Worm (Caenorhabditis elegans) whole organism, young adult: ENCODE results near the gene tbc-11.

Experiments used
- C06A6.2 ChIP-seq: fragments of 200-800 bp; sonication (Bioruptor generic); conservative IDR thresholded peaks from 2 replicates; pipeline ENCODE4 v1.3.6; 2022; ENCODE audit warnings: missing genetic modification characterization, missing compliant biosample characterization
- C17E4.6 ChIP-seq: fragments of 200-800 bp; sonication (Bioruptor generic); IDR thresholded peaks from 2 replicates; pipeline ENCODE4 v1.3.6; 2022; ENCODE audit warnings: missing genetic modification reagents, missing genetic modification characterization, missing compliant biosample characterization
- D2030.7 ChIP-seq: fragments of 200-800 bp; sonication (Bioruptor generic); IDR thresholded peaks from 2 replicates; pipeline ENCODE4 v1.3.6; 2022; ENCODE audit warnings: missing genetic modification reagents, missing genetic modification characterization, missing compliant biosample characterization
- F33H1.4 ChIP-seq: fragments of 200-800 bp; sonication (Bioruptor generic); IDR thresholded peaks from 2 replicates; pipeline ENCODE4 v1.3.6; 2022; ENCODE audit warnings: missing genetic modification reagents, missing genetic modification characterization, missing compliant biosample characterization
- F39B2.1 ChIP-seq: fragments of 200-800 bp; sonication (Bioruptor generic); IDR thresholded peaks from 2 replicates; pipeline ENCODE4 v1.3.6; 2022; ENCODE audit warnings: missing genetic modification reagents, missing genetic modification characterization, missing compliant biosample characterization
- F57C9.4 ChIP-seq: sonication (generic microtip); optimal IDR thresholded peaks from 2 replicates; lab custom pipeline; 2017; ENCODE audit warnings: mild to moderate bottlenecking, missing genetic modification characterization, missing compliant biosample characterization
- Y53F4B.3 ChIP-seq: fragments of 200-800 bp; sonication (Bioruptor generic); IDR thresholded peaks from 2 replicates; pipeline ENCODE4 v1.3.6; 2022; ENCODE audit warnings: missing genetic modification reagents, missing genetic modification characterization, missing compliant biosample characterization
- Y56A3A.18 ChIP-seq: fragments of 200-800 bp; sonication (Bioruptor generic); IDR thresholded peaks from 2 replicates; pipeline ENCODE4 v1.3.6; 2022; ENCODE audit warnings: missing genetic modification reagents, missing genetic modification characterization, missing compliant biosample characterization
- Y95B8A.8 ChIP-seq: fragments of 200-800 bp; sonication (Bioruptor generic); IDR thresholded peaks from 2 replicates; pipeline ENCODE4 v1.3.6; 2022; ENCODE audit warnings: missing genetic modification reagents, missing genetic modification characterization, missing compliant biosample characterization
- aptf-2 ChIP-seq: fragments of 200-800 bp; sonication (Bioruptor generic); conservative IDR thresholded peaks from 2 replicates; pipeline ENCODE4 v1.3.6; 2022; ENCODE audit warnings: missing genetic modification reagents, missing genetic modification characterization, missing compliant biosample characterization
- attf-6 ChIP-seq: fragments of 200-800 bp; sonication (Bioruptor generic); IDR thresholded peaks from 2 replicates; pipeline ENCODE4 v1.3.6; 2022; ENCODE audit warnings: missing genetic modification reagents, missing genetic modification characterization, missing compliant biosample characterization
- cebp-1 ChIP-seq, 2 experiments: fragments of 200-800 bp in 1 of 2; sonication (Bioruptor generic) in 1 of 2; sonication (generic microtip) in 1 of 2; IDR thresholded peaks in 1 of 2; optimal IDR thresholded peaks in 1 of 2; 2 replicates each; pipeline versions ENCODE4 v1.3.6 to Lab custom; 2017 to 2022; ENCODE audit warnings: missing compliant biosample characterization in 2 of 2, missing genetic modification characterization in 2 of 2, mild to moderate bottlenecking in 1 of 2, missing genetic modification reagents in 1 of 2, moderate library complexity in 1 of 2
- cebp-2 ChIP-seq: fragments of 200-800 bp; sonication (Bioruptor generic); IDR thresholded peaks from 2 replicates; pipeline ENCODE4 v1.3.6; 2022; ENCODE audit warnings: missing genetic modification characterization, missing compliant biosample characterization
- ceh-58 ChIP-seq: fragments of 200-800 bp; sonication (Bioruptor generic); IDR thresholded peaks from 2 replicates; pipeline ENCODE4 v1.3.6; 2022; ENCODE audit warnings: missing genetic modification characterization, missing compliant biosample characterization
- ceh-79 ChIP-seq: sonication (generic microtip); optimal IDR thresholded peaks from 2 replicates; lab custom pipeline; 2017; ENCODE audit warnings: mild to moderate bottlenecking, missing genetic modification characterization, missing compliant biosample characterization
- dox-1 ChIP-seq: fragments of 200-800 bp; sonication (Bioruptor generic); IDR thresholded peaks from 2 replicates; pipeline ENCODE4 v1.3.6; 2022; ENCODE audit warnings: missing genetic modification reagents, missing genetic modification characterization, missing compliant biosample characterization
- efl-1 ChIP-seq: fragments of 150-350 bp; optimal IDR thresholded peaks from 2 replicates; lab custom pipeline; 2014; ENCODE audit warnings: missing biosample characterization, missing genetic modification reagents, missing genetic modification characterization
- egl-44 ChIP-seq: fragments of 200-800 bp; sonication (Bioruptor generic); IDR thresholded peaks from 2 replicates; pipeline ENCODE4 v1.3.6; 2022; ENCODE audit warnings: missing genetic modification reagents, missing genetic modification characterization, missing compliant biosample characterization
- egrh-3 ChIP-seq: fragments of 200-800 bp; sonication (Bioruptor generic); IDR thresholded peaks from 2 replicates; pipeline ENCODE4 v1.3.6; 2022; ENCODE audit warnings: missing genetic modification reagents, missing genetic modification characterization, missing compliant biosample characterization
- hmg-1.2 ChIP-seq: fragments of 200-800 bp; sonication (Bioruptor generic); IDR thresholded peaks from 2 replicates; pipeline ENCODE4 v1.3.6; 2022; ENCODE audit warnings: missing genetic modification reagents, missing genetic modification characterization, missing compliant biosample characterization
- hsf-1 ChIP-seq: fragments of 200-800 bp; sonication (Bioruptor generic); IDR thresholded peaks from 2 replicates; pipeline ENCODE4 v1.3.6; 2022; ENCODE audit warnings: missing genetic modification reagents, missing genetic modification characterization, missing compliant biosample characterization
- lag-1 ChIP-seq: fragments of 200-800 bp; sonication (Bioruptor generic); IDR thresholded peaks from 2 replicates; pipeline ENCODE4 v1.3.6; 2022; ENCODE audit warnings: missing genetic modification reagents, missing genetic modification characterization, missing compliant biosample characterization
- let-607 ChIP-seq, 2 experiments: fragments of 200-800 bp in 1 of 2; sonication (Bioruptor generic) in 1 of 2; sonication (generic microtip) in 1 of 2; optimal IDR thresholded peaks; 2 replicates each; lab custom pipeline; 2016 to 2018; ENCODE audit warnings: mild to moderate bottlenecking in 2 of 2, missing compliant biosample characterization in 2 of 2, missing genetic modification characterization in 2 of 2, moderate library complexity in 2 of 2, missing genotype in 1 of 2
- lin-35 ChIP-seq, 3 experiments: fragments of 150-350 bp in 2 of 3; sonication (generic microtip) in 1 of 3; optimal IDR thresholded peaks; 2 replicates each; lab custom pipeline; 2014 to 2018; ENCODE audit warnings: missing biosample characterization in 3 of 3, missing genetic modification characterization in 3 of 3, missing genetic modification reagents in 3 of 3
- madf-10 ChIP-seq: sonication (generic microtip); optimal IDR thresholded peaks from 2 replicates; lab custom pipeline; 2016; ENCODE audit warnings: mild to moderate bottlenecking, missing genetic modification characterization, missing compliant biosample characterization
- madf-3 ChIP-seq: fragments of 200-800 bp; sonication (Bioruptor generic); IDR thresholded peaks from 2 replicates; pipeline ENCODE4 v1.3.6; 2022; ENCODE audit warnings: missing genetic modification reagents, missing genetic modification characterization, missing compliant biosample characterization
- mes-4 ChIP-seq: sonication (generic microtip); optimal IDR thresholded peaks from 2 replicates; lab custom pipeline; 2016; ENCODE audit warnings: missing genotype, missing genetic modification characterization, missing compliant biosample characterization
- nfyb-1 ChIP-seq: fragments of 200-800 bp; sonication (Bioruptor generic); IDR thresholded peaks from 2 replicates; pipeline ENCODE4 v1.3.6; 2022; ENCODE audit warnings: missing genetic modification reagents, missing genetic modification characterization, missing compliant biosample characterization
- nhr-80 ChIP-seq: sonication (generic microtip); optimal IDR thresholded peaks from 2 replicates; lab custom pipeline; 2016; ENCODE audit warnings: missing genetic modification characterization, missing compliant biosample characterization
- nhr-90 ChIP-seq: sonication (generic microtip); optimal IDR thresholded peaks from 2 replicates; lab custom pipeline; 2016; ENCODE audit warnings: missing genotype, mild to moderate bottlenecking, missing genetic modification characterization, missing compliant biosample characterization
- rec-8 ChIP-seq, 2 experiments: sonication (generic microtip); optimal IDR thresholded peaks; 2 replicates each; lab custom pipeline; 2016; ENCODE audit warnings: mild to moderate bottlenecking in 2 of 2, missing genetic modification characterization in 2 of 2, missing genetic modification reagents in 2 of 2, missing genotype in 2 of 2, missing biosample characterization in 1 of 2, missing compliant biosample characterization in 1 of 2, moderate library complexity in 1 of 2
- snpc-1.1 ChIP-seq: sonication (generic microtip); optimal IDR thresholded peaks from 2 replicates; lab custom pipeline; 2017; ENCODE audit warnings: missing genetic modification characterization, mild to moderate bottlenecking, missing compliant biosample characterization, antibody characterized with exemption, moderate library complexity, missing genotype, missing genetic modification reagents; ENCODE audit not compliant: insufficient read depth
- snpc-4 ChIP-seq, 5 experiments: fragments of 150-350 bp in 1 of 5; sonication (generic microtip) in 4 of 5; optimal IDR thresholded peaks; 2 replicates each; lab custom pipeline; 2014 to 2018; ENCODE audit warnings: missing genetic modification characterization in 5 of 5, missing biosample characterization in 3 of 5, antibody characterized with exemption in 2 of 5, mild to moderate bottlenecking in 2 of 5, missing compliant biosample characterization in 2 of 5, missing genotype in 2 of 5, moderate library complexity in 2 of 5, missing genetic modification reagents in 1 of 5
- zfh-2 ChIP-seq: fragments of 200-800 bp; sonication (Bioruptor generic); conservative IDR thresholded peaks from 2 replicates; pipeline ENCODE4 v1.3.6; 2022; ENCODE audit warnings: missing genetic modification reagents, missing genetic modification characterization, missing compliant biosample characterization
- ztf-28 ChIP-seq: fragments of 200-800 bp; sonication (Bioruptor generic); IDR thresholded peaks from 2 replicates; pipeline ENCODE4 v1.3.6; 2022; ENCODE audit warnings: missing genetic modification reagents, missing genetic modification characterization, missing compliant biosample characterization
- ztf-3 ChIP-seq: fragments of 200-800 bp; sonication (Bioruptor generic); optimal IDR thresholded peaks from 2 replicates; lab custom pipeline; 2018; ENCODE audit warnings: mild to moderate bottlenecking, missing genetic modification characterization, missing compliant biosample characterization

tbc-11 gene

DNA sequence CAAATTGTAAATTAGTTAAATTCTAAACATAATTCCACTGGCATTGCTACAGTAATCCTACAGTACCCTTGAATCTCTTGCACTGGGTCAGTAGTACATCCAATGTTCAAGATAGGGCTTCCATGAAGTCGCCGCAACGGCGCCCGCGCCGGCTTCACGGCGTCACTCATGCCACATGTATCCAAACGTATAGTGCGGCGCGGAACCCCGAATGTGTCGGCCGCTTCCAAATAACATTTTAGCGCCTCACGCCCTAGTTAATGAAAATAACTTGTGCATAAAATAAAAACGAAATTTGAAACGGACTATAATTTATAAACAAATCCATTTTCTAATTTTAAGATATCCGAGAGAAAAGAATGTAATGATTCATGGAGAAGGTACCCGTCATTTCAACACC lies 11.3 kb downstream of the tbc-11 start:
- TF ChIP-seq snpc-4 (GFP tag; optimal IDR thresholded peaks at IDR 0.05; lab: Kevin White, UChicago) (no peak), snpc-4 (tag; optimal IDR thresholded peaks at IDR 0.05; lab: Kevin White, UChicago) (peak in 3 of 4 experiments; percentile 56 to 93 (median 92)), hmg-1.2 (GFP tag; lab: Robert Waterston, UW) (peak; percentile 47; the same call in 1 of the 2 replicates), ceh-79 (tag; lab: Kevin White, UChicago) (no peak)

DNA sequence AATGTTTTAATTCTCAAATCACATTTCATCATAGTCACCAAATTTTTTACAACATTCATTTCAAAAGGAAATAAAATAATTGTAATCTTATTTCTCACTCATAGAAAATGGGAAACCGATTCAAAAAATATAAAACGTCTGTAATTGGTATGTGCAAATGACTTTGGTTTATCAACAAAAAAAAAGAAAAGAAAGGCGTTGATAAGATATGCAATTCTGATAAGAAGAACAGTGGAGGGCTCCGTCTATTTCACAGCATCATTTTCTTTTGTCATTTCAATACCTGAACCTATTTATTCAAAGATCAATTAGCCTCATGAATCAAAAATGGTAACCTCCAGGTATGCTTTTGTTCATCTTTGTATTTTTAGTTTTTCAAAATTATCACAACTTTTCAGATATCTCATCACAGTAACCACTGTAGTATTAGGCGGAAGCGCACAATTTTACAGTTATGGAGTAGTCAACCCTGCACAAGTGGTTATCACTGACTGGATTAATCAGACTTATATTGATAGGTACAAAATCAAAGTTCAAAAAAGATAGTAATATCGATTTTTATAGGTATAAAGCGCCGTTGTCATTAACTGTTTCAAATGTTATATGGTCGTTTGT lies 13.6 kb downstream of the tbc-11 start, which contains the start of gene F53H8.3:
TSS of gene F53H8.3 (plus strand) at position 275 of the 615 bp plus-strand sequence.
- TF ChIP-seq nhr-80 (tag; lab: Kevin White, UChicago) (peak; percentile 70), F39B2.1 (no peak), F33H1.4 (GFP tag; lab: Robert Waterston, UW) (no peak), snpc-1.1 (tag; lab: Kevin White, UChicago) (no peak)

DNA sequence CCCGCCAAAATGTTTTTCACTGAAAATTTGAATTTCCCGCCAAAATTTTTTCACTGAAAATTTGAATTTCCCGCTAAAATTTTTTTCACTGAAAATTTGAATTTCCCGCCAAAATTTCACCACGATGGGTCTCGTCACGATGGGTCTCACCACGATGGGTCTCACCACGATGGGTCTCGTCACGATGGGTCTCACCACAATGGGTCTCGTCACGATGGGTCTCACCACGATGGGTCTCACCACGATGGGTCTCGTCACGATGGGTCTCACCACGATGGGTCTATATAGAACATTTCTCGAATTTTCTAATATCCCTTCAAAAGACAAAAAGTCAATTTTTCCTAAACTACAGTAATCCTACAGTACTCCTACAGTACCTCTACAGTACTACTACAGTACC lies 18.9 kb downstream of the tbc-11 start:
- peak; percentile 83; the same call in 1 of the 2 replicates for TF ChIP-seq madf-3 (GFP tag; lab: Robert Waterston, UW)
- 0 out of 2 replicates have a peak, but pooled peaks have one; percentile 48 for TF ChIP-seq Y56A3A.18 (GFP tag; lab: Robert Waterston, UW)
- 0 out of 2 replicates have a peak, but pooled peaks have one; percentile 34 for TF ChIP-seq ceh-58
- TF ChIP-seq hsf-1 (GFP tag; lab: Robert Waterston, UW): peak; percentile 53; the same call in 1 of the 2 replicates
- 0 out of 2 replicates have a peak, but pooled peaks have one; percentile 8 for TF ChIP-seq D2030.7 (GFP tag; lab: Robert Waterston, UW)
- TF ChIP-seq Y95B8A.8: 0 out of 2 replicates have a peak, but pooled peaks have one; percentile 46
- peak; percentile 40; the same call in 1 of the 2 replicates for TF ChIP-seq F33H1.4 (GFP tag; lab: Robert Waterston, UW)
- peak; percentile 57; the same call in 1 of the 2 replicates for TF ChIP-seq nfyb-1 (GFP tag; lab: Robert Waterston, UW)

DNA sequence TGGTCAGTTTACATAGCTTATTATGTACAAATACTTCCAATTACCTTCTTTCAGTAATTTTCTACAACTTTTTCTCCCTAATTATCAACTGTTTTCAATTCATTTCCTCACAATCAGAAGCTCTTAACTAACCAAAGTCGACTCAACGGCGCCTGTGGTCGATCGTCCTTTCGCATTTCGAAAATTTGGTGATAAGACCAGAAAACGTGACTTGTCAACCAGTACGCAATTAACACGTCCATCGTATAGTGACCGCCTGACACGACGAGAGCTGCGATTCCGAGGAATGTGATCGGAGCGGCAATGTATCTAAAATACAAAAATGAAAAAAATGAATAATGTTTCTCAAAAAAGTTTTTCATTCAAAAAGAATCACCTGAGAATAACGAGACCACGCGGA lies 20.9 kb downstream of the tbc-11 start:
- no peak for TF ChIP-seq C17E4.6 (GFP tag; lab: Robert Waterston, UW)
- peak; percentile 88 for TF ChIP-seq nhr-80 (tag; lab: Kevin White, UChicago)
- TF ChIP-seq egl-44 (GFP tag; lab: Robert Waterston, UW): 0 out of 2 replicates have a peak, but pooled peaks have one; percentile 24
- no peak for TF ChIP-seq zfh-2
- peak; percentile 21; the same call in 1 of the 2 replicates for TF ChIP-seq cebp-1 (GFP tag; IDR thresholded peaks at IDR 0.05; lab: Robert Waterston, UW)
- peak; percentile 37 for TF ChIP-seq cebp-1 (tag; optimal IDR thresholded peaks at IDR 0.05; lab: Kevin White, UChicago)
- TF ChIP-seq let-607 (tag; optimal IDR thresholded peaks at IDR 0.05; lab: Kevin White, UChicago): peak in 1 of 2 experiments; percentile 45
- TF ChIP-seq ztf-28: no peak
- peak; percentile 52 for TF ChIP-seq dox-1
- TF ChIP-seq, all 124 proteins: peak for 5

DNA sequence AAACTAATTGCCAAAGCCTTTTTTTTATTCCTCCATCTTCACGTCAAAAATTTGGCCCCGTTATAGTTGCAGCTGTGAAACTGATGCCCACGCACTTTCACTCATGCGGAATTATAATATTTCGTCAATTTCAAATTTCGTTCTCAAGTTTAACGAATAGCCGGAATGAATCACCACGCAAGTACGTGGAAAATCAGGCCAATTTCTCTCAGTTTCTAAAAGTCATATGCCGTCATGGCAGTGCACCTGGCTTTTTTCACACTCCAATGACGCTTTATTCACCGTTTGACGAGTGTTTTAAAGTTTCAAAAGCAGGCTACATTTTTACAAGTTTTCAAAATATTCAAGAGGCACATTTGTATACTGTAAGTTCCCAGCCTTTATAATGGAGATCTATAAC lies 23.1 kb downstream of the tbc-11 start:
- TF ChIP-seq aptf-2 (GFP tag; lab: Robert Waterston, UW) (no peak), mes-4 (tag; lab: Kevin White, UChicago) (no peak), nhr-90 (tag; lab: Kevin White, UChicago) (no peak)
- TF ChIP-seq, all 124 proteins: peak for 0

DNA sequence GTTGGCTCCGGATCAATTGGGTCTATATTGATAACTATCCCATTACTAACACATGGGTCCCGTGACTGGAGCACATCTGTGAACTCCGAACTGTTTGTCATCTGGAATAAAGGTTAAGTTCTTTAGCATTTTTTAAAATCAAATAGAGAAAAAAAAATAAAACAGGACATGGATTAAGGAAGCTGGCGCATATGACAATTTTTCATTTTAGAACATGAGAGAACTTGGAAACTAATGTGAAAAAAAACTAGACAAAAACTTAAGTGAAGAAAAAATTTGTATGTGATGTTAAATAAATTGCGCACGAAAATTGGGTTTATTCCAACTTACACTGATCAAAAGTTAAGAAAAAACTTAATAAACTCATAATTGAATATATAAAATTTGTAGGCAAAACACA lies 24.0 kb downstream of the tbc-11 start, which contains the start of gene sms-2:
TSS of gene sms-2 (minus strand) at position 101 of the 400 bp plus-strand sequence.
- TF ChIP-seq attf-6 (no peak), madf-10 (tag; lab: Kevin White, UChicago) (no peak), Y53F4B.3 (GFP tag; lab: Robert Waterston, UW) (no peak), efl-1 (no peak), lin-35 (GFP tag; optimal IDR thresholded peaks at IDR 0.05; lab: Kevin White, UChicago) (no peak), egrh-3 (no peak), C06A6.2 (GFP tag; lab: Robert Waterston, UW) (no peak), F57C9.4 (tag; lab: Kevin White, UChicago) (no peak), nhr-90 (tag; lab: Kevin White, UChicago) (no peak), rec-8 (tag; optimal IDR thresholded peaks at IDR 0.05; lab: Kevin White, UChicago) (no peak), hsf-1 (GFP tag; lab: Robert Waterston, UW) (no peak), lag-1 (GFP tag; lab: Robert Waterston, UW) (no peak), cebp-2 (GFP tag; lab: Robert Waterston, UW) (no peak), ztf-3 (GFP tag; lab: Kevin White, UChicago) (no peak)
